Fruit fly (Drosophila melanogaster): ENCODE measurements around the gene CG14312.

CG14312 gene

DNA sequence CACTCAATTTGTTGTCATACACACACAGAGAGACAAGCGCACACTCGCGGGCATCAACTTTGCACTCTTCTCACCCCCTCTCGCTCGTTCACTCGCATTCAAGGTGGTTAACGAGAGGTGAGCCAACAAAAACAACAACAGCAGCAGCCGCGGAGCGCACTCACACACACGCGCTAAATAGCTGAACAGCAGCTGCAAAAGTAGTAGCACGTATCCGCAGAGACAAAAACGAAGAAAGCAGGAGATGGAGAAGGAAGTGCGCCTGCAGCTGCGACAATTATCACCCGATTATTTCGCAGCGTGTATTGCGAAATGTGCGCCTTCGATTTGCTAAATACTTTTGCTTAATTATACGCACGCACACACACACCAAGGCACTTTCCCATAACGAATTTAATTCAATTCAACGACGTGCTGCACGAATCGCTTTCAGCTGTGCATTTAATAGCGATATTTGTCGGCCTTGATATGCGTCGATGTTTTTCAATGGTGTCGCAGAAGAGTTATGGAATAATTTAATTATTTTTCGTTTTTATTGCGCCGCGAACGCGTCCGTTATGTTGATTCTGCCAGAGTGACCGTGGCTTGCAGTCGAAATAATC, 15.1 kb upstream of the CG14312 start (continued):
- peak; percentile 37 for TF ChIP-seq Deaf1 (tag; optimal IDR thresholded peaks at IDR 0.05)
- no peak for TF ChIP-seq HHEX (GFP tag; optimal IDR thresholded peaks at IDR 0.05)
- no peak for TF ChIP-seq Xrp1 (GFP tag; IDR thresholded peaks at IDR 0.05)
- no peak for TF ChIP-seq nerfin-2 (GFP tag; IDR thresholded peaks at IDR 0.05; ENCODE audit: partially characterized antibody)
- TF ChIP-seq tup (GFP tag; optimal IDR thresholded peaks at IDR 0.05), result no peak
- peak; percentile 56 for TF ChIP-seq Rfx (GFP tag; IDR thresholded peaks at IDR 0.05)
- no peak for TF ChIP-seq Mes4 (GFP tag; optimal IDR thresholded peaks at IDR 0.05)
- TF ChIP-seq Gug (GFP tag; IDR thresholded peaks at IDR 0.05), result 0 out of 4 replicates have a peak, but pooled peaks have one; percentile 9
- peak; percentile 17 for TF ChIP-seq Bteb2 (GFP tag; optimal IDR thresholded peaks at IDR 0.05)
- no peak for TF ChIP-seq crc (GFP tag; optimal IDR thresholded peaks at IDR 0.05)
- no peak for TF ChIP-seq pzg (GFP tag; optimal IDR thresholded peaks at IDR 0.05)
- no peak for TF ChIP-seq wor (GFP tag; IDR thresholded peaks at IDR 0.05)
- TF ChIP-seq ro (GFP tag; IDR thresholded peaks at IDR 0.05), result no peak
- no peak; the same call in 1 of the 2 replicates for TF ChIP-seq amos (GFP tag; IDR thresholded peaks at IDR 0.05; ENCODE audit: partially characterized antibody)
- no peak for TF ChIP-seq Myb (GFP tag; optimal IDR thresholded peaks at IDR 0.05)
- no peak for TF ChIP-seq CG33557 (GFP tag; optimal IDR thresholded peaks at IDR 0.05)
- no peak for TF ChIP-seq CG9437 (GFP tag; optimal IDR thresholded peaks at IDR 0.05)
- TF ChIP-seq salm (tag; optimal IDR thresholded peaks at IDR 0.05), result no peak
- TF ChIP-seq pita (GFP tag; optimal IDR thresholded peaks at IDR 0.05), result no peak
- TF ChIP-seq Pdp1 (GFP tag; optimal IDR thresholded peaks at IDR 0.05), result no peak
- peak; percentile 25 for TF ChIP-seq BtbVII (GFP tag; optimal IDR thresholded peaks at IDR 0.05)
- TF ChIP-seq CG17912 (GFP tag; optimal IDR thresholded peaks at IDR 0.05), result peak; percentile 49
- TF ChIP-seq fu2 (GFP tag; optimal IDR thresholded peaks at IDR 0.05), result no peak
- peak; percentile 94 for TF ChIP-seq cg (GFP tag; optimal IDR thresholded peaks at IDR 0.05)
- TF ChIP-seq CG18599 (GFP tag; optimal IDR thresholded peaks at IDR 0.05), result peak; percentile 54
- no peak for TF ChIP-seq CG18619 (GFP tag; optimal IDR thresholded peaks at IDR 0.05)
- TF ChIP-seq CG4617 (GFP tag; optimal IDR thresholded peaks at IDR 0.05; ENCODE audit: borderline replicate concordance), result peak; percentile 46
- no peak for TF ChIP-seq Poxn (GFP tag; IDR thresholded peaks at IDR 0.05)
- no peak for TF ChIP-seq Sox102F (GFP tag; optimal IDR thresholded peaks at IDR 0.05)
- TF ChIP-seq Abd-B (GFP tag; optimal IDR thresholded peaks at IDR 0.05), result no peak
- TF ChIP-seq CG6765 (GFP tag; optimal IDR thresholded peaks at IDR 0.05), result no peak
- TF ChIP-seq tio (GFP tag; optimal IDR thresholded peaks at IDR 0.05), result no peak
- no peak for TF ChIP-seq hth (optimal IDR thresholded peaks at IDR 0.05)
- no peak; the same call in 2 of the 3 replicates for TF ChIP-seq tgo (GFP tag; IDR thresholded peaks at IDR 0.05)
- TF ChIP-seq tx (GFP tag; optimal IDR thresholded peaks at IDR 0.05), result peak; percentile 17
- TF ChIP-seq CG31365 (tag; optimal IDR thresholded peaks at IDR 0.05), result no peak
- TF ChIP-seq CG7963 (GFP tag; IDR thresholded peaks at IDR 0.05; ENCODE audit: partially characterized antibody), result no peak
- TF ChIP-seq Hmr (GFP tag; optimal IDR thresholded peaks at IDR 0.05), result peak; percentile 37
- no peak for TF ChIP-seq Chrac-16 (GFP tag; optimal IDR thresholded peaks at IDR 0.05)
- TF ChIP-seq bbx (GFP tag; IDR thresholded peaks at IDR 0.05; ENCODE audit: partially characterized antibody), result peak; percentile 23; the same call in 1 of the 2 replicates
- TF ChIP-seq Dbx (GFP tag; IDR thresholded peaks at IDR 0.05), result peak; percentile 54; the same call in 2 of the 3 replicates
- no peak for TF ChIP-seq ind (GFP tag; optimal IDR thresholded peaks at IDR 0.05)
- TF ChIP-seq chif (GFP tag; optimal IDR thresholded peaks at IDR 0.05), result no peak
- TF ChIP-seq CG4424 (GFP tag; optimal IDR thresholded peaks at IDR 0.05), result no peak
- TF ChIP-seq CG8281 (tag; optimal IDR thresholded peaks at IDR 0.05), result no peak
- no peak for TF ChIP-seq CG4328 (GFP tag; optimal IDR thresholded peaks at IDR 0.05)
- TF ChIP-seq ase (GFP tag; IDR thresholded peaks at IDR 0.05), result no peak
- TF ChIP-seq CG18764 (GFP tag; optimal IDR thresholded peaks at IDR 0.05), result peak; percentile 2
- no peak for TF ChIP-seq gro (GFP tag; optimal IDR thresholded peaks at IDR 0.05)
- no peak for TF ChIP-seq yki (optimal IDR thresholded peaks at IDR 0.05)
